Worm (Caenorhabditis elegans) whole organism, L2 larva: ENCODE results near the gene citk-2.

Experiments
- ama-1 ChIP-seq: fragments of 150-350 bp; optimal IDR thresholded peaks from 2 replicates; lab custom pipeline; 2018; ENCODE audit warnings: inconsistent platforms
- blmp-1 ChIP-seq: sonication (generic microtip); optimal IDR thresholded peaks from 2 replicates; lab custom pipeline; 2017; ENCODE audit warnings: missing genetic modification characterization, mild to moderate bottlenecking, missing compliant biosample characterization, antibody characterized with exemption, moderate library complexity; ENCODE audit not compliant: insufficient read depth
- lin-11 ChIP-seq: fragments of 150-350 bp; sonication (generic microtip); optimal IDR thresholded peaks from 2 replicates; lab custom pipeline; 2014; ENCODE audit warnings: missing biosample characterization, missing genetic modification characterization, inconsistent platforms, mixed read lengths
- lin-13 ChIP-seq: fragments of 150-350 bp; optimal IDR thresholded peaks from 2 replicates; lab custom pipeline; 2014; ENCODE audit warnings: missing biosample characterization, missing genetic modification reagents, missing genetic modification characterization
- mdl-1 ChIP-seq, 2 experiments: fragments of 150-350 bp in 1 of 2; sonication (generic microtip) in 1 of 2; optimal IDR thresholded peaks; 2 replicates each; lab custom pipeline; 2017; ENCODE audit warnings: missing biosample characterization in 2 of 2, missing genetic modification characterization in 2 of 2
- nhr-12 ChIP-seq: fragments of 150-350 bp; optimal IDR thresholded peaks from 2 replicates; lab custom pipeline; 2014; ENCODE audit warnings: missing biosample characterization, missing genetic modification characterization
- sma-3 ChIP-seq: sonication (generic microtip); optimal IDR thresholded peaks from 2 replicates; lab custom pipeline; 2016; ENCODE audit warnings: missing genetic modification reagents, missing genetic modification characterization, missing compliant biosample characterization
- unc-62 ChIP-seq: fragments of 150-350 bp; optimal IDR thresholded peaks from 2 replicates; lab custom pipeline; 2014; ENCODE audit warnings: missing biosample characterization, missing genetic modification reagents, missing genetic modification characterization
- zag-1 ChIP-seq: fragments of 150-350 bp; optimal IDR thresholded peaks from 2 replicates; lab custom pipeline; 2014; ENCODE audit warnings: missing biosample characterization, missing genetic modification characterization

DNA sequence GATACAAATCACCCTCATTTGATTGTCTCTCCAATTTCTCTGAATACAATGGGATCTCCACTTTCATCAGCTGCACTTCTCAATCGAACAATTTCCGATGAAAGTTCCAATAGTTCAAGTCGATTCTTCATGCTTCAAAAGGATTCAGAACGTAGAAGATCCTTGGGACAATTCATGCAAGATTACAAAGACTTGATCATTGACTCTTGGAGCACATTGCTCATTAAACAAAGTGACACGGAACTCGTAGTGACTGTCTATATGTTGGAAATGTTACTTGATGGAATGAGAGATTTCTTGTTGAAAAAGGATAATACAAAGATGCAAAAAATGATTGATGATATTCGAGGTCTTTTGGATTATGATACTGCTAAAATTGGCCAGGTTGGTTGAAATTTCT is 28.6 kb downstream of the citk-2 start:
- TF ChIP-seq lin-11 (tag; lab: Kevin White, UChicago) (no peak), nhr-12 (tag; lab: Kevin White, UChicago) (no peak), sma-3 (GFP tag; lab: Kevin White, UChicago) (no peak), ama-1 (lab: Kevin White, UChicago) (no peak), mdl-1 (tag; optimal IDR thresholded peaks at IDR 0.05; lab: Kevin White, UChicago) (no peak), zag-1 (tag; lab: Kevin White, UChicago) (no peak), blmp-1 (tag; lab: Kevin White, UChicago) (no peak), lin-13 (GFP tag; lab: Kevin White, UChicago) (no peak), unc-62 (GFP tag; lab: Kevin White, UChicago) (no peak)
